Worm (Caenorhabditis elegans) whole organism, L1 larva: Measurements from ENCODE around the gene F42G10.1.

ENCODE experiments used
- C04F5.9 ChIP-seq: sonication (generic microtip); optimal IDR thresholded peaks from 2 replicates; lab custom pipeline; 2016; ENCODE audit warnings: missing genetic modification characterization, missing compliant biosample characterization
- alr-1 ChIP-seq: fragments of 200-800 bp; sonication (Bioruptor generic); optimal IDR thresholded peaks from 2 replicates; lab custom pipeline; 2018; ENCODE audit warnings: borderline replicate concordance, mild to moderate bottlenecking, missing genetic modification characterization, missing compliant biosample characterization
- aly-2 ChIP-seq: fragments of 150-350 bp; optimal IDR thresholded peaks from 2 replicates; lab custom pipeline; 2014; ENCODE audit warnings: missing biosample characterization, missing genetic modification characterization
- ceh-8 ChIP-seq: fragments of 200-800 bp; sonication (Bioruptor generic); optimal IDR thresholded peaks from 2 replicates; lab custom pipeline; 2018; ENCODE audit warnings: mild to moderate bottlenecking, missing genetic modification characterization, moderate library complexity, missing compliant biosample characterization
- ceh-82 ChIP-seq, 3 experiments: fragments of 150-350 bp in 1 of 3; sonication (generic microtip) in 2 of 3; optimal IDR thresholded peaks; 2 replicates each; lab custom pipeline; 2014 to 2017; ENCODE audit warnings: missing biosample characterization in 3 of 3, missing genetic modification characterization in 3 of 3
- ceh-88 ChIP-seq: fragments of 200-800 bp; sonication (Bioruptor generic); IDR thresholded peaks from 2 replicates; pipeline ENCODE4 v1.3.6; 2022; ENCODE audit warnings: missing genetic modification characterization, missing compliant biosample characterization
- ceh-90 ChIP-seq: sonication (generic microtip); optimal IDR thresholded peaks from 2 replicates; lab custom pipeline; 2016; ENCODE audit warnings: missing genetic modification characterization, missing compliant biosample characterization
- ces-1 ChIP-seq: fragments of 150-350 bp; optimal IDR thresholded peaks from 2 replicates; lab custom pipeline; 2014; ENCODE audit warnings: missing biosample characterization, missing genetic modification reagents, missing genetic modification characterization
- dpl-1 ChIP-seq, 3 experiments: fragments of 150-350 bp in 2 of 3; sonication (generic microtip) in 1 of 3; optimal IDR thresholded peaks; 2 replicates each; lab custom pipeline; 2014 to 2017; ENCODE audit warnings: missing biosample characterization in 3 of 3, missing genetic modification characterization in 3 of 3, missing genetic modification reagents in 3 of 3
- dsc-1 ChIP-seq: sonication (generic microtip); optimal IDR thresholded peaks from 2 replicates; lab custom pipeline; 2016; ENCODE audit warnings: mild to moderate bottlenecking, missing genetic modification characterization, missing compliant biosample characterization
- efl-1 ChIP-seq, 4 experiments: fragments of 150-350 bp; optimal IDR thresholded peaks in 3 of 4; peaks in 1 of 4; 1 replicate in 1 of 4; 2 replicates in 3 of 4; lab custom pipeline; 2014; ENCODE audit warnings: missing biosample characterization in 2 of 4, missing genetic modification characterization in 2 of 4, missing genetic modification reagents in 2 of 4
- efl-3 ChIP-seq: fragments of 200-800 bp; sonication (Bioruptor generic); optimal IDR thresholded peaks from 2 replicates; lab custom pipeline; 2018; ENCODE audit warnings: mild to moderate bottlenecking, missing genetic modification characterization, missing compliant biosample characterization
- egl-13 ChIP-seq: sonication (generic microtip); optimal IDR thresholded peaks from 2 replicates; lab custom pipeline; 2016; ENCODE audit warnings: missing genotype, missing genetic modification reagents, missing genetic modification characterization, missing compliant biosample characterization
- elt-2 ChIP-seq: sonication (generic microtip); optimal IDR thresholded peaks from 2 replicates; lab custom pipeline; 2016; ENCODE audit warnings: missing genetic modification characterization, mild to moderate bottlenecking, inconsistent platforms, missing compliant biosample characterization, missing genetic modification reagents
- elt-3 ChIP-seq, 6 experiments: fragments of 150-350 bp in 1 of 6; sonication (generic microtip); optimal IDR thresholded peaks; 2 replicates each; lab custom pipeline; 2017 to 2018; ENCODE audit warnings: missing biosample characterization in 6 of 6, missing genetic modification characterization in 6 of 6, inconsistent platforms in 1 of 6
- fkh-10 ChIP-seq: sonication (generic microtip); optimal IDR thresholded peaks from 2 replicates; lab custom pipeline; 2017; ENCODE audit warnings: missing biosample characterization, missing genetic modification reagents, missing genetic modification characterization
- fkh-4 ChIP-seq: sonication (generic microtip); optimal IDR thresholded peaks from 2 replicates; lab custom pipeline; 2016; ENCODE audit warnings: missing compliant biosample characterization, missing genetic modification characterization, borderline replicate concordance
- fkh-8 ChIP-seq: sonication (generic microtip); optimal IDR thresholded peaks from 2 replicates; lab custom pipeline; 2016; ENCODE audit warnings: mild to moderate bottlenecking, missing genetic modification characterization, missing compliant biosample characterization
- hpl-2 ChIP-seq: fragments of 150-350 bp; optimal IDR thresholded peaks from 2 replicates; lab custom pipeline; 2014; ENCODE audit warnings: missing biosample characterization, missing genetic modification reagents, missing genetic modification characterization
- lin-14 ChIP-seq: fragments of 200-800 bp; sonication (Bioruptor generic); optimal IDR thresholded peaks from 2 replicates; lab custom pipeline; 2018; ENCODE audit warnings: mild to moderate bottlenecking, missing genetic modification characterization, moderate library complexity, missing compliant biosample characterization
- lin-35 ChIP-seq, 2 experiments: fragments of 150-350 bp; optimal IDR thresholded peaks; 2 replicates each; lab custom pipeline; 2014; ENCODE audit warnings: missing biosample characterization in 2 of 2, missing genetic modification characterization in 2 of 2, missing genetic modification reagents in 2 of 2
- lin-39 ChIP-seq: fragments of 150-350 bp; optimal IDR thresholded peaks from 2 replicates; lab custom pipeline; 2014; ENCODE audit warnings: missing biosample characterization, missing genetic modification reagents, missing genetic modification characterization
- lir-3 ChIP-seq: sonication (generic microtip); optimal IDR thresholded peaks from 2 replicates; lab custom pipeline; 2016; ENCODE audit warnings: mild to moderate bottlenecking, missing genetic modification characterization, moderate library complexity, missing compliant biosample characterization; ENCODE audit not compliant: poor library complexity
- lsy-2 ChIP-seq, 2 experiments: fragments of 150-350 bp; optimal IDR thresholded peaks; 2 replicates each; lab custom pipeline; 2014; ENCODE audit warnings: missing biosample characterization in 2 of 2, missing genetic modification characterization in 2 of 2
- mdl-1 ChIP-seq, 2 experiments: fragments of 150-350 bp; optimal IDR thresholded peaks; 2 replicates each; lab custom pipeline; 2014 to 2017; ENCODE audit warnings: missing biosample characterization in 2 of 2, missing genetic modification characterization in 2 of 2, inconsistent platforms in 1 of 2
- mef-2 ChIP-seq: fragments of 150-350 bp; optimal IDR thresholded peaks from 2 replicates; lab custom pipeline; 2014; ENCODE audit warnings: missing biosample characterization, missing genetic modification characterization
- nhr-11 ChIP-seq: fragments of 150-350 bp; optimal IDR thresholded peaks from 2 replicates; lab custom pipeline; 2014; ENCODE audit warnings: missing biosample characterization, missing genetic modification characterization
- nhr-12 ChIP-seq: sonication (generic microtip); optimal IDR thresholded peaks from 2 replicates; lab custom pipeline; 2017; ENCODE audit warnings: missing biosample characterization, missing genetic modification characterization
- nhr-19 ChIP-seq: fragments of 200-800 bp; sonication (Bioruptor generic); conservative IDR thresholded peaks from 2 replicates; pipeline ENCODE4 v1.3.6; 2022; ENCODE audit warnings: missing genetic modification characterization, missing compliant biosample characterization
- nhr-237 ChIP-seq: fragments of 150-350 bp; optimal IDR thresholded peaks from 2 replicates; lab custom pipeline; 2014; ENCODE audit warnings: missing biosample characterization, missing genetic modification characterization
- pqm-1 ChIP-seq: sonication (generic microtip); optimal IDR thresholded peaks from 3 replicates; lab custom pipeline; 2017; ENCODE audit warnings: missing biosample characterization, missing genetic modification characterization
- rnt-1 ChIP-seq: sonication (generic microtip); optimal IDR thresholded peaks from 2 replicates; lab custom pipeline; 2016; ENCODE audit warnings: mild to moderate bottlenecking, missing genetic modification characterization, moderate library complexity, missing compliant biosample characterization
- snpc-4 ChIP-seq: fragments of 150-350 bp; optimal IDR thresholded peaks from 2 replicates; lab custom pipeline; 2014; ENCODE audit warnings: missing biosample characterization, missing genetic modification characterization
- sox-4 ChIP-seq: sonication (generic microtip); optimal IDR thresholded peaks from 2 replicates; lab custom pipeline; 2016; ENCODE audit warnings: missing genetic modification characterization, missing compliant biosample characterization
- swsn-7 ChIP-seq: sonication (generic microtip); optimal IDR thresholded peaks from 2 replicates; lab custom pipeline; 2016; ENCODE audit warnings: missing genetic modification characterization, missing compliant biosample characterization
- unc-130 ChIP-seq: fragments of 150-350 bp; optimal IDR thresholded peaks from 2 replicates; lab custom pipeline; 2017; ENCODE audit warnings: missing biosample characterization, missing genetic modification characterization, inconsistent platforms
- unc-86 ChIP-seq: sonication (generic microtip); optimal IDR thresholded peaks from 2 replicates; lab custom pipeline; 2016; ENCODE audit warnings: missing genetic modification characterization, missing compliant biosample characterization
- unc-98 ChIP-seq: fragments of 200-800 bp; sonication (Bioruptor generic); IDR thresholded peaks from 2 replicates; pipeline ENCODE4 v1.3.6; 2022; ENCODE audit warnings: missing genetic modification characterization, missing compliant biosample characterization

F42G10.1 gene

DNA sequence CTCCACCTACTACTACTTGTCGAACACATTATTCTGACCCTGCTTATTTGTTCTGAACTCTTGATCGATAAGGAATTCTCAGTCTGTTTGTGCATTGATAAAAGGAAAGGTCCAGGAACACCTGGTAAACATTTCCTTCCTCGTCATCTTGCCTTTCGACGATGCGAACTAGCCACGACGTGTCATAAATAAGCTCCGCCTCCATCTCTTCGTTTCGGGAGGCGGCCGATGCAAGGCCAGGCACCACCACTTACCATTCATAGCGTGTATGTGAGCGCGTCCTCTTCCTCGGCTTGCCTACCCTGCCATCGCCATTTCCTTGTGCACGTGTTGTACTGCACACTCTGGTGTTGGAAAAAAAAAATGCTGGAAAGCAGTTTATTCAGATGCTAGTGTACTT, 33.1 kb downstream of the F42G10.1 start:
- TF ChIP-seq lin-14 (GFP tag; lab: Kevin White, UChicago) (peak; percentile 6), C04F5.9 (tag; lab: Kevin White, UChicago) (no peak), snpc-4 (tag; lab: Kevin White, UChicago) (no peak), efl-1 (optimal IDR thresholded peaks at IDR 0.05; lab: Kevin White, UChicago) (no peak), efl-1 (GFP tag; optimal IDR thresholded peaks at IDR 0.05 in 1 of 2; lab: Kevin White, UChicago) (no peak)
- TF ChIP-seq, all 84 proteins: peak for 1

DNA sequence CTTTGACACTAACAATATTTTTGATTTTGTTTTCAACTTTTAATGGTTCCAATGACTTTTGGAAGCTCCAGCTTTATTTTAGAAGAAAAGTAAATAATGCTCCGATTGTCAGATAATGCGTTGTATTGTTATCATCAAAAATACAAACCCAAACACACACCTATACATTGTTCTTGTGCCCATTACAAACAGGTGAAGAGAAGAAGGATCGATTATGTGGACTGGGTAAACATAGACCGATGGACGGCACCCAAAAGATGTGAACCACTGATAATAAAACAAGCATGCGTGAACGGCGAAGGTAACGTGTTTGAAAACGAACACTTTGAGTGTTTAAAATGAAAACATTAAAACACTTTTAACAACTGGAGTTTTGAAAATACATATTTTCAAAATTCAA, 34.8 kb downstream of the F42G10.1 start:
- TF ChIP-seq fkh-4 (no peak), pqm-1 (tag; lab: Kevin White, UChicago) (no peak), C04F5.9 (tag; lab: Kevin White, UChicago) (no peak), lin-39 (tag; lab: Kevin White, UChicago) (no peak), nhr-237 (tag; lab: Kevin White, UChicago) (no peak), ceh-82 (tag; optimal IDR thresholded peaks at IDR 0.05; lab: Kevin White, UChicago) (no peak), elt-3 (tag; optimal IDR thresholded peaks at IDR 0.05; lab: Kevin White, UChicago) (no peak), efl-3 (GFP tag; lab: Kevin White, UChicago) (no peak), lir-3 (tag; lab: Kevin White, UChicago) (no peak), nhr-19 (GFP tag; lab: Robert Waterston, UW) (no peak), swsn-7 (tag; lab: Kevin White, UChicago) (no peak), lin-35 (GFP tag; optimal IDR thresholded peaks at IDR 0.05; lab: Kevin White, UChicago) (no peak), ceh-88 (GFP tag; lab: Robert Waterston, UW) (no peak), fkh-8 (tag; lab: Kevin White, UChicago) (no peak)
- TF ChIP-seq, all 84 proteins: peak for 0

DNA sequence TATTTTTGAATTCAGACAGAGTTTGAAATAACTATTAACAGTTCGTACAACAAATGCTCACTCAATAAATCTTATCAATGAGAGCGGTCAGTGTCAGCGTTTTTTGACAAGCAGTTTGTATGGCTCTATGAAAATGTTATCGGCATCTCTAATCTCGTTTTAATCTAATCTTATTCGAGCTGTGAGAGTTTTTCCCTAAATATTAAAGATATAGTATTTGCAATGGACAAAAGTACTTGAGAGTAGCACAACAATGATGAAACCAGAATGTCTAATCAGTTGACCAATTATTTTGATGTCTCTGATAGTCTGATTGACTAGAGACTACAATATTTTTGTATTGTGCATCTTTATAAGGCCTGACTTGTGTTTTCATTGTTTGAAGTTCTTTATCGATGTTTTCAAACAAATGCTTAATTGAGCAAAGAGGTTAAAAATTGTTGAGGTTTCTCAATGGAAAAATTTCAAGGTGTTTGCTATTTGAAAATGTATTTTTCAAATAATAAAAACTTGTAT, 37.0 kb downstream of the F42G10.1 start, which contains the start of gene F19C6.5:
Gene F19C6.5, minus strand, starts transcription at position 51 of the 516 bp plus-strand sequence.
- no peak for TF ChIP-seq nhr-12 (tag; lab: Kevin White, UChicago)
- no peak for TF ChIP-seq dpl-1 (GFP tag; optimal IDR thresholded peaks at IDR 0.05; lab: Kevin White, UChicago)
- TF ChIP-seq elt-2 (tag; lab: Kevin White, UChicago): peak; percentile 35
- TF ChIP-seq, all 84 proteins: peak for 1

DNA sequence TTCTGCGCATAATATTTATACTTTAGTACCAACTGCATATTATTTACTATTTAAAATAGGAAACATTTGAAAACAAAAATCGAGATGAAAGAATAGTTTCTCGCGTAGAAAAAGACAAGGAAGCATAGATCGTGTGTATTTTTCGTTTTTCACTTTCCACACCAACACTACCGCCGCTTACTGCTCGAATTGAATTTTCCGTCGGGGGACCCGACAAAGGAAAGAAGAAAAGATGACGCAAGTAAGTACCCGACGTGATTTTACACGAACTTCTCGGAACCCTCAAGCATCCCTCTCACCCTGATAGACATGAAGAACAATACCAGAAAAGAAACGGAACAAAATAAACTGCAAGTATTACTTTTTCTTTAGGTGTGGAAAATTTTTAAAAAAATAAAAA, 40.7 kb downstream of the F42G10.1 start:
- TF ChIP-seq lin-14 (GFP tag; lab: Kevin White, UChicago) (peak; percentile 8), fkh-10 (GFP tag; lab: Kevin White, UChicago) (peak; percentile 64), hpl-2 (GFP tag; lab: Kevin White, UChicago) (no peak), snpc-4 (tag; lab: Kevin White, UChicago) (no peak), alr-1 (tag; lab: Kevin White, UChicago) (no peak), nhr-11 (tag; lab: Kevin White, UChicago) (no peak)

DNA sequence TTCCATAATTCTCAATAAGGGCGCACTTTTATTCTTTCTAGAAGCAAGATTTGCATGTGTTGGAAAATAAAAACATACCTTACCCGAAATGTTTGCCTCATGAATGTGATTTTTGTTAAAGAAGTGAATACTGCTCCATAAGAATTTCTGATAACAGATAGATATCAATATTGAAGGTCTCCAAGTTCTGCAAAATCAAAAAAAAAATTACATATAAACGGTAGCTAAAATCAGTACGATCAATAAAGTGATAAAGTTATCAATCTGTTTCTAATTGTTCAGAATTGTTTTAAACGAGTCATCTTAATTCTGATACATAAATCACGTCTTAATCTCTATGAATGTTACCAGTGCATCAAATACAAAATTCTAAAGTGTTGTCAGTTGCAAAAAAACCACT, 45.8 kb downstream of the F42G10.1 start, which contains the start of gene mgl-1:
Gene mgl-1, minus strand, starts transcription at position 101 of the 400 bp plus-strand sequence.
- TF ChIP-seq elt-3 (tag; optimal IDR thresholded peaks at IDR 0.05; lab: Kevin White, UChicago) (no peak), aly-2 (tag; lab: Kevin White, UChicago) (no peak), mef-2 (tag; lab: Kevin White, UChicago) (no peak), dsc-1 (no peak), unc-98 (GFP tag; lab: Robert Waterston, UW) (no peak), mdl-1 (tag; optimal IDR thresholded peaks at IDR 0.05; lab: Kevin White, UChicago) (no peak), alr-1 (tag; lab: Kevin White, UChicago) (no peak), unc-130 (tag; lab: Kevin White, UChicago) (no peak), ces-1 (GFP tag; lab: Kevin White, UChicago) (no peak), ceh-8 (GFP tag; lab: Kevin White, UChicago) (no peak), sox-4 (tag; lab: Kevin White, UChicago) (no peak), snpc-4 (tag; lab: Kevin White, UChicago) (no peak), rnt-1 (tag; lab: Kevin White, UChicago) (no peak), lsy-2 (tag; optimal IDR thresholded peaks at IDR 0.05; lab: Kevin White, UChicago) (no peak), egl-13 (tag; lab: Kevin White, UChicago) (no peak), ceh-90 (tag; lab: Kevin White, UChicago) (no peak), unc-86 (tag; lab: Kevin White, UChicago) (no peak)
